Fruit fly (Drosophila melanogaster) whole organism, wandering third instar larva: Measurements from ENCODE around the gene holn1.
A peak's percentile ranks its signal among the peaks of the same experiment; 100 is the strongest.

Experiments
- Abd-B ChIP-seq: fragments of >200 bp; optimal IDR thresholded peaks from 2 replicates; lab custom pipeline; 2017; ENCODE audit warnings: missing biosample characterization, missing genetic modification characterization
- CG32264 ChIP-seq: fragments of 200-800 bp; sonication (Bioruptor generic); optimal IDR thresholded peaks from 2 replicates; lab custom pipeline; 2016; ENCODE audit warnings: missing biosample characterization, missing genetic modification characterization
- CG9705 ChIP-seq: fragments of 200-800 bp; sonication (Bioruptor generic); optimal IDR thresholded peaks from 2 replicates; lab custom pipeline; 2018; ENCODE audit warnings: missing biosample characterization, mild to moderate bottlenecking, missing genetic modification characterization
- CrebA ChIP-seq: fragments of 200-800 bp; sonication (Bioruptor generic); optimal IDR thresholded peaks from 2 replicates; lab custom pipeline; 2016; ENCODE audit warnings: missing biosample characterization, mild to moderate bottlenecking, missing genetic modification characterization, borderline replicate concordance
- Dfd ChIP-seq: fragments of >200 bp; optimal IDR thresholded peaks from 2 replicates; lab custom pipeline; 2017; ENCODE audit warnings: missing biosample characterization, missing genetic modification characterization
- Dif ChIP-seq: fragments of 200-275, 200-300 bp; sonication (Bioruptor generic); optimal IDR thresholded peaks from 2 replicates; lab custom pipeline; 2018; ENCODE audit warnings: missing biosample characterization, missing genetic modification characterization; ENCODE audit not compliant: partially characterized antibody
- HLH106 ChIP-seq: fragments of 200-800 bp; optimal IDR thresholded peaks from 3 replicates; lab custom pipeline; 2019; ENCODE audit warnings: missing biosample characterization, mild to moderate bottlenecking, missing genetic modification characterization, moderate library complexity
- Hnf4 ChIP-seq: fragments of 200-800 bp; sonication (Bioruptor generic); optimal IDR thresholded peaks from 2 replicates; lab custom pipeline; 2016; ENCODE audit warnings: missing biosample characterization, mild to moderate bottlenecking, missing genetic modification characterization
- Hr78 ChIP-seq: fragments of >200 bp; optimal IDR thresholded peaks from 2 replicates; lab custom pipeline; 2017; ENCODE audit warnings: missing biosample characterization, missing genetic modification characterization
- Hr83 ChIP-seq: fragments of 200-300 bp; sonication (Bioruptor generic); optimal IDR thresholded peaks from 2 replicates; lab custom pipeline; 2016; ENCODE audit warnings: missing biosample characterization, mild to moderate bottlenecking, missing genetic modification characterization, moderate library complexity; ENCODE audit not compliant: poor library complexity, severe bottlenecking
- Jra ChIP-seq: sonication (Bioruptor generic); optimal IDR thresholded peaks from 2 replicates; lab custom pipeline; 2016; ENCODE audit warnings: missing biosample characterization, missing genetic modification characterization
- Mio ChIP-seq: sonication (Bioruptor generic); optimal IDR thresholded peaks from 2 replicates; lab custom pipeline; 2016; ENCODE audit warnings: missing biosample characterization, missing genetic modification characterization
- Myc ChIP-seq: fragments of >200 bp; optimal IDR thresholded peaks from 2 replicates; lab custom pipeline; 2017
- N ChIP-seq: fragments of >200 bp; optimal IDR thresholded peaks from 2 replicates; lab custom pipeline; 2018; ENCODE audit warnings: missing biosample characterization, missing external identifiers, missing genetic modification characterization
- OdsH ChIP-seq: fragments of 200-800 bp; sonication (Bioruptor generic); optimal IDR thresholded peaks from 2 replicates; lab custom pipeline; 2016; ENCODE audit warnings: missing biosample characterization, mild to moderate bottlenecking, missing genetic modification characterization
- Rel ChIP-seq, 2 experiments: fragments of 200-800 bp; sonication (Bioruptor generic) in 1 of 2; optimal IDR thresholded peaks; 2 replicates in 1 of 2; 3 replicates in 1 of 2; lab custom pipeline; 2016 to 2019; ENCODE audit warnings: mild to moderate bottlenecking in 2 of 2, missing biosample characterization in 2 of 2, missing genetic modification characterization in 2 of 2, moderate library complexity in 1 of 2
- Sp1 ChIP-seq: fragments of 200-800 bp; sonication (Bioruptor generic); optimal IDR thresholded peaks from 3 replicates; lab custom pipeline; 2019; ENCODE audit warnings: missing biosample characterization, mild to moderate bottlenecking, missing genetic modification characterization, moderate library complexity
- Vsx2 ChIP-seq: fragments of 200-300, 225-300 bp; sonication (Bioruptor generic); optimal IDR thresholded peaks from 2 replicates; lab custom pipeline; 2018; ENCODE audit warnings: missing biosample characterization, missing genetic modification characterization; ENCODE audit not compliant: partially characterized antibody
- br ChIP-seq: fragments of 200-800 bp; sonication (Bioruptor generic); optimal IDR thresholded peaks from 2 replicates; lab custom pipeline; 2016; ENCODE audit warnings: missing biosample characterization, missing genetic modification characterization
- brk ChIP-seq: fragments of 200-800 bp; sonication (Bioruptor generic); optimal IDR thresholded peaks from 2 replicates; lab custom pipeline; 2016; ENCODE audit warnings: missing biosample characterization, mild to moderate bottlenecking, missing genetic modification characterization
- dl ChIP-seq, 2 experiments: fragments of 175-275, 200-275 bp in 1 of 2; fragments of 200-275 bp in 1 of 2; sonication (Bioruptor generic); optimal IDR thresholded peaks; lab custom pipeline; 2018; ENCODE audit warnings: mild to moderate bottlenecking in 2 of 2, missing biosample characterization in 2 of 2, missing genetic modification characterization in 2 of 2, moderate library complexity in 2 of 2; ENCODE audit not compliant: partially characterized antibody in 2 of 2, insufficient read depth in 1 of 2
- dmrt93B ChIP-seq: fragments of 200-800 bp; sonication (Bioruptor generic); optimal IDR thresholded peaks from 2 replicates; lab custom pipeline; 2018; ENCODE audit warnings: missing biosample characterization, mild to moderate bottlenecking, missing genetic modification characterization
- dsf ChIP-seq: sonication (Bioruptor generic); optimal IDR thresholded peaks from 2 replicates; lab custom pipeline; 2016; ENCODE audit warnings: missing biosample characterization, missing genetic modification characterization, borderline replicate concordance
- ey ChIP-seq: fragments of 200-800 bp; sonication (Bioruptor generic); optimal IDR thresholded peaks from 2 replicates; lab custom pipeline; 2016; ENCODE audit warnings: missing biosample characterization, missing genetic modification characterization
- foxo ChIP-seq, 2 experiments: fragments of 200-800 bp; sonication (Bioruptor generic); optimal IDR thresholded peaks; 2 replicates in 1 of 2; 3 replicates in 1 of 2; lab custom pipeline; 2016 to 2017; ENCODE audit warnings: missing biosample characterization in 2 of 2, missing genetic modification characterization in 2 of 2
- fru ChIP-seq: fragments of 200-800 bp; sonication (Bioruptor generic); optimal IDR thresholded peaks from 3 replicates; lab custom pipeline; 2016; ENCODE audit warnings: missing biosample characterization, mild to moderate bottlenecking, missing genetic modification characterization
- h ChIP-seq: fragments of 200-800 bp; sonication (Bioruptor generic); optimal IDR thresholded peaks from 3 replicates; lab custom pipeline; 2016; ENCODE audit warnings: missing biosample characterization, mild to moderate bottlenecking, missing genetic modification characterization
- lola ChIP-seq: fragments of >200 bp; optimal IDR thresholded peaks from 2 replicates; lab custom pipeline; 2017; ENCODE audit warnings: missing biosample characterization, missing genetic modification characterization
- pan ChIP-seq: fragments of >200 bp; optimal IDR thresholded peaks from 2 replicates; lab custom pipeline; 2017
- psq ChIP-seq: fragments of 200-800 bp; sonication (Bioruptor generic); optimal IDR thresholded peaks from 3 replicates; lab custom pipeline; 2017; ENCODE audit warnings: missing biosample characterization, mild to moderate bottlenecking, missing genetic modification characterization, moderate library complexity
- rgr ChIP-seq: fragments of 200-800 bp; sonication (Bioruptor generic); optimal IDR thresholded peaks from 3 replicates; lab custom pipeline; 2016; ENCODE audit warnings: missing biosample characterization, mild to moderate bottlenecking, missing genetic modification characterization
- sage ChIP-seq: fragments of 200-800 bp; sonication (Bioruptor generic); optimal IDR thresholded peaks from 2 replicates; lab custom pipeline; 2016; ENCODE audit warnings: missing biosample characterization, mild to moderate bottlenecking, missing genetic modification characterization
- sv ChIP-seq: fragments of 200-800 bp; sonication (Bioruptor generic); optimal IDR thresholded peaks from 3 replicates; lab custom pipeline; 2016; ENCODE audit warnings: missing biosample characterization, missing genetic modification characterization
- tai ChIP-seq: sonication (Bioruptor generic); optimal IDR thresholded peaks from 2 replicates; lab custom pipeline; 2016; ENCODE audit warnings: missing biosample characterization, missing genetic modification characterization
- usp ChIP-seq: fragments of >200 bp; optimal IDR thresholded peaks from 2 replicates; lab custom pipeline; 2017; ENCODE audit warnings: missing biosample characterization, missing genetic modification characterization
- woc ChIP-seq: sonication (Bioruptor generic); optimal IDR thresholded peaks from 2 replicates; lab custom pipeline; 2016; ENCODE audit warnings: missing biosample characterization, mild to moderate bottlenecking, missing genetic modification characterization

The holn1 gene

dm6 chr2L:10425599-10425998 is 10.2 kb upstream of the holn1 start:
- no peak for TF ChIP-seq psq
- TF ChIP-seq Jra (GFP tag; lab: Kevin White, UChicago), result no peak
- TF ChIP-seq usp (GFP tag; lab: Kevin White, UChicago), result no peak
- TF ChIP-seq Hnf4 (GFP tag; lab: Kevin White, UChicago), result no peak
- TF ChIP-seq Dif, result no peak
- TF ChIP-seq dl (GFP tag; optimal IDR thresholded peaks at IDR 0.05; lab: Kevin White, UChicago; ENCODE audit: insufficient read depth in 1 of 2, partially characterized antibody in 2 of 2), result no peak
- no peak for TF ChIP-seq dsf (GFP tag; lab: Kevin White, UChicago)
- TF ChIP-seq CG32264 (GFP tag; lab: Kevin White, UChicago), result no peak
- no peak for TF ChIP-seq Rel (GFP tag; optimal IDR thresholded peaks at IDR 0.05; lab: Kevin White, UChicago)
- no peak for TF ChIP-seq Rel (tag; optimal IDR thresholded peaks at IDR 0.05; lab: Kevin White, UChicago)
- no peak for TF ChIP-seq Dfd (GFP tag; lab: Kevin White, UChicago)
- TF ChIP-seq br (GFP tag; lab: Kevin White, UChicago), result no peak
- TF ChIP-seq sv, result no peak
- TF ChIP-seq brk (GFP tag; lab: Kevin White, UChicago), result no peak
- no peak for TF ChIP-seq dmrt93B (GFP tag; lab: Kevin White, UChicago)
- no peak for TF ChIP-seq lola (GFP tag; lab: Kevin White, UChicago)

dm6 chr2L:10426534-10427048 is 9.2 kb upstream of the holn1 start, which contains the start of the genes SmB and KdelR:
TSS of gene SmB (minus strand) at chr2L:10426627.
TSS of gene KdelR (plus strand) at chr2L:10426887.
- TF ChIP-seq fru (no peak), foxo (GFP tag; optimal IDR thresholded peaks at IDR 0.05; lab: Kevin White, UChicago) (no peak), Hr83 (GFP tag; lab: Kevin White, UChicago) (peak; percentile 23), Mio (GFP tag; lab: Kevin White, UChicago) (no peak), Rel (GFP tag; optimal IDR thresholded peaks at IDR 0.05; lab: Kevin White, UChicago) (no peak), Rel (tag; optimal IDR thresholded peaks at IDR 0.05; lab: Kevin White, UChicago) (no peak), Myc (lab: Kevin White, UChicago) (no peak), OdsH (peak; percentile 44), pan (lab: Kevin White, UChicago) (no peak), h (GFP tag; lab: Kevin White, UChicago) (no peak), Dif (no peak), CG32264 (GFP tag; lab: Kevin White, UChicago) (no peak), sage (GFP tag; lab: Kevin White, UChicago) (no peak), Jra (GFP tag; lab: Kevin White, UChicago) (peak; percentile 79), sv (peak; percentile 10), lola (GFP tag; lab: Kevin White, UChicago) (no peak), CrebA (GFP tag; lab: Kevin White, UChicago) (no peak), dsf (GFP tag; lab: Kevin White, UChicago) (peak; percentile 5), CG9705 (GFP tag; lab: Kevin White, UChicago) (no peak), rgr (GFP tag; lab: Kevin White, UChicago) (no peak), Dfd (GFP tag; lab: Kevin White, UChicago) (no peak), woc (GFP tag; lab: Kevin White, UChicago) (peak; percentile 10), tai (GFP tag; lab: Kevin White, UChicago) (no peak), usp (GFP tag; lab: Kevin White, UChicago) (no peak), HLH106 (tag; lab: Kevin White, UChicago) (no peak), Hr78 (GFP tag; lab: Kevin White, UChicago) (no peak), ey (GFP tag; lab: Kevin White, UChicago) (peak; percentile 34), Sp1 (GFP tag; lab: Kevin White, UChicago) (peak; percentile 3), Vsx2 (GFP tag; lab: Kevin White, UChicago) (no peak), brk (GFP tag; lab: Kevin White, UChicago) (peak; percentile 42), dmrt93B (GFP tag; lab: Kevin White, UChicago) (no peak), N (GFP tag; lab: Kevin White, UChicago) (no peak), psq (peak; percentile 44), Abd-B (GFP tag; lab: Kevin White, UChicago) (no peak)
- TF ChIP-seq, all 38 proteins: peak for 10
